Worm (Caenorhabditis elegans) whole organism, L2 larva: ENCODE results near the gene Y53F4B.19.

Source experiments
- aly-2 ChIP-seq: fragments of 150-350 bp; optimal IDR thresholded peaks from 2 replicates; lab custom pipeline; 2014; ENCODE audit warnings: missing biosample characterization, missing genetic modification characterization
- lin-11 ChIP-seq: fragments of 150-350 bp; sonication (generic microtip); optimal IDR thresholded peaks from 2 replicates; lab custom pipeline; 2014; ENCODE audit warnings: missing biosample characterization, missing genetic modification characterization, inconsistent platforms, mixed read lengths
- lin-39 ChIP-seq: fragments of 150-350 bp; optimal IDR thresholded peaks from 2 replicates; lab custom pipeline; 2014; ENCODE audit warnings: missing biosample characterization, missing genetic modification reagents, missing genetic modification characterization
- nhr-11 ChIP-seq: fragments of 150-350 bp; optimal IDR thresholded peaks from 2 replicates; lab custom pipeline; 2014; ENCODE audit warnings: missing biosample characterization, missing genetic modification characterization
- nhr-12 ChIP-seq: fragments of 150-350 bp; optimal IDR thresholded peaks from 2 replicates; lab custom pipeline; 2014; ENCODE audit warnings: missing biosample characterization, missing genetic modification characterization
- nhr-25 ChIP-seq: fragments of 150-350 bp; sonication (generic microtip); optimal IDR thresholded peaks from 3 replicates; lab custom pipeline; 2014; ENCODE audit warnings: missing biosample characterization, missing genetic modification characterization
- unc-62 ChIP-seq: fragments of 150-350 bp; optimal IDR thresholded peaks from 2 replicates; lab custom pipeline; 2014; ENCODE audit warnings: missing biosample characterization, missing genetic modification reagents, missing genetic modification characterization

- TF ChIP-seq nhr-11 (tag; lab: Kevin White, UChicago): no peak
- TF ChIP-seq lin-39 (tag; lab: Kevin White, UChicago): no peak
- no peak for TF ChIP-seq nhr-25 (tag; lab: Kevin White, UChicago)
- TF ChIP-seq unc-62 (GFP tag; lab: Kevin White, UChicago): no peak
- no peak for TF ChIP-seq lin-11 (tag; lab: Kevin White, UChicago)
- no peak for TF ChIP-seq aly-2 (tag; lab: Kevin White, UChicago)
- TF ChIP-seq nhr-12 (tag; lab: Kevin White, UChicago): no peak
Observed at ce11 chrII:15042310-15042709, 34.4 kb upstream of the Y53F4B.19 start.
